Worm (Caenorhabditis elegans): ENCODE data around the gene srw-33.

Gene srw-33

DNA sequence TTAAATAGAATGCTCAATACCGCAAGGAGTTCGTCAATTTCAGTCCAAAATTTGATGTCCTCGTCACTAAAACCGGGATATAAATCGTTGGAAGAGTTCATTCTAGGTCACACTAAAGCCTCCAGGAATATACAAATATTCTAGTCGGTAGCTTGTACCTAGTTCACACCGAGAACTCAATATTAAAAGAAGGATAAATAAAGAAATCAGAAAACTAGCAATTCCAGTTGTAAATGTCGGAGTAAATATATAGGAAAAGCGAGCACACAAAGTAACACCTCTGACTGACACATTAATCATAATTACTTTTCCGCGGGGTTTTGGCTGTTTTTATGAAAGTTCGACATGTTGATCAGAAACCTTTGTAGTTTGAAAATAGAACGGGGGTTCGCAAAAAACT is at the start of gene srw-33:
TSS of gene srw-33 (minus strand) at position 101 of the 400 bp plus-strand sequence.
- no peak for TF ChIP-seq dve-1 (tag; optimal IDR thresholded peaks at IDR 0.05)
- no peak for TF ChIP-seq ets-4 (tag; optimal IDR thresholded peaks at IDR 0.05)
- no peak for TF ChIP-seq Y22D7AL.16 (tag; optimal IDR thresholded peaks at IDR 0.05)
- TF ChIP-seq ceh-22 (tag; optimal IDR thresholded peaks at IDR 0.05), result no peak
- no peak for TF ChIP-seq fax-1 (tag; optimal IDR thresholded peaks at IDR 0.05)
- TF ChIP-seq unc-55 (GFP tag; optimal IDR thresholded peaks at IDR 0.05), result no peak
- TF ChIP-seq ref-2 (tag; optimal IDR thresholded peaks at IDR 0.05), result no peak
- no peak for TF ChIP-seq zip-5 (tag; optimal IDR thresholded peaks at IDR 0.05)
- TF ChIP-seq ceh-19 (GFP tag; optimal IDR thresholded peaks at IDR 0.05), result no peak

DNA sequence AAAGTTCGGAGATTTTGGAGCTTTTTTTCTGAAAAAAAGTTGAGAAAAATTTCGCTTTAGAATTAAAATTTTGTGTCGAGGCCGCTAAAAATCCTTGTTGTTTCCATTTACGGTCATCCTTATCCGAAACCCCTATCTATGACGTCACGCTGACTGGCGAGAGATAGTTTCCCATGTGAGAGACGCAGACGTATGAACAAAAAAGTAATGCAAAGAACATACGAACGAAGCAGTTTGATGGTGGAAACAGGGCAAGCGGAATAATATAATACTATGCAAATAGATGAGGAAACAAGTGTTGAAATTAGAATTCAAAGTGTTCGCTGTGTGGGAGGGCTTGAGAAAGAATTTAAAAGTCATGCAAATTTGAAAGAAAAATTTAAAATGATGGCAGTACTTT is 47.8 kb upstream of the srw-33 start:
- TF ChIP-seq unc-86 (tag; optimal IDR thresholded peaks at IDR 0.05) (no peak), pag-3 (tag; optimal IDR thresholded peaks at IDR 0.05; ENCODE audit: borderline replicate concordance) (no peak), hlh-6 (tag; optimal IDR thresholded peaks at IDR 0.05) (no peak), ceh-6 (GFP tag; optimal IDR thresholded peaks at IDR 0.05) (no peak), mec-3 (tag; optimal IDR thresholded peaks at IDR 0.05; ENCODE audit: borderline replicate concordance) (no peak), madf-2 (tag; optimal IDR thresholded peaks at IDR 0.05) (no peak)

DNA sequence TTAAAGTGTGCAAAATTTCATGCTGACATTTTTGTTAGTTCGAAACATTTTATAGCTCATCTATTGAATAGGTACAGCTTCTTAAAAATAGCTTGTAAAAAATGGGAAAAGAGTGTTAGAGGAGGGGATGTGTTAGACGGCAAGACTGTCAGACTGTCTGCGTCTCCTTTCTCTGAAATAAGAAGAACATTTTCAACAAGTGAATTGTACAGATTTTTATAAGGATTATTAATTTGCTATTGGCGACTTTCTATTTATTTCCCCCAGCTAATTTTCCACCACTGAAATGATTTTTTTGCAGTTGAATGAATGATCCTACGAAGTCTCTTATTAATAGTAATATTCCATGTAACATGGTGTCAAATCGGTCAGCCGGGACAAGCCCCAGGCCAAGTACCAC is 47.1 kb upstream of the srw-33 start, which contains the start of gene C06B8.7:
TSS of gene C06B8.7 (plus strand) at position 301 of the 400 bp plus-strand sequence.
- TF ChIP-seq K09A11.1 (tag; optimal IDR thresholded peaks at IDR 0.05; ENCODE audit: insufficient read depth) (no peak), pag-3 (tag; optimal IDR thresholded peaks at IDR 0.05; ENCODE audit: borderline replicate concordance) (no peak), nhr-11 (tag; optimal IDR thresholded peaks at IDR 0.05) (no peak), ceh-14 (tag; optimal IDR thresholded peaks at IDR 0.05) (no peak), che-1 (tag; optimal IDR thresholded peaks at IDR 0.05) (no peak)

DNA sequence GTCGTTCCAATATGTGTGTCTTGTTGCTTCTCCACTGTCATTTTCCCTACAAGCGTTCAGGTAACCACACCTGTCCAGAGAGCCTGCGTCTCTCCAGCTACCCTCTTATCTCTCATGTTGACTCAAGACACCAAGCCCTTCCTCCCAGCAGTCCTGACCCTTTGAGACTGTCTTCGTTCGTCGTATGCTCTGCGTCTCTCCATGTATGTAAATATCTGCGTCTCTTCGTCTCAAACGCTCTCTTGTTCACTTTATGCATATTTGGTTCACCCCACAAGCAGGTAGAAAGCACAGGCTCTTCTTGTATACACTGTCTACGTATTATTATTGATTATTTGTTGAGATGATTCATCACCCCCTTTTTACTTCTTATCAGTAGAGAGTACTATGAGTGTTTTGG is 46.4 kb upstream of the srw-33 start:
- TF ChIP-seq ref-2 (tag; optimal IDR thresholded peaks at IDR 0.05) (no peak), Y22D7AL.16 (tag; optimal IDR thresholded peaks at IDR 0.05) (no peak), ceh-2 (tag; optimal IDR thresholded peaks at IDR 0.05) (peak; percentile 8), lin-11 (tag; optimal IDR thresholded peaks at IDR 0.05) (no peak), unc-42 (tag; optimal IDR thresholded peaks at IDR 0.05) (no peak), pha-2 (tag; optimal IDR thresholded peaks at IDR 0.05) (no peak), odd-2 (tag; optimal IDR thresholded peaks at IDR 0.05) (no peak), pat-9 (tag; optimal IDR thresholded peaks at IDR 0.05) (no peak), hlh-30 (tag; optimal IDR thresholded peaks at IDR 0.05; ENCODE audit: insufficient read depth) (peak; percentile 58), ceh-34 (tag; optimal IDR thresholded peaks at IDR 0.05) (peak; percentile 48), syd-9 (tag; optimal IDR thresholded peaks at IDR 0.05) (no peak), unc-86 (tag; optimal IDR thresholded peaks at IDR 0.05) (no peak), T23F11.4 (GFP tag; optimal IDR thresholded peaks at IDR 0.05) (no peak), sdc-2 (tag; optimal IDR thresholded peaks at IDR 0.05) (no peak), hlh-13 (GFP tag; optimal IDR thresholded peaks at IDR 0.05) (no peak), nhr-11 (tag; optimal IDR thresholded peaks at IDR 0.05) (no peak), ceh-48 (tag; optimal IDR thresholded peaks at IDR 0.05) (no peak), pax-1 (tag; optimal IDR thresholded peaks at IDR 0.05) (no peak), tbx-2 (tag; optimal IDR thresholded peaks at IDR 0.05) (peak; percentile 63), ttx-3 (tag; optimal IDR thresholded peaks at IDR 0.05) (no peak), hlh-8 (tag; optimal IDR thresholded peaks at IDR 0.05) (no peak), pha-4 (tag; optimal IDR thresholded peaks at IDR 0.05) (no peak), che-1 (tag; optimal IDR thresholded peaks at IDR 0.05) (no peak), unc-3 (GFP tag; conservative IDR thresholded peaks at IDR 0.05) (no peak), unc-3 (tag; optimal IDR thresholded peaks at IDR 0.05) (no peak), sox-2 (GFP tag; IDR thresholded peaks at IDR 0.05) (no peak), lim-6 (tag; optimal IDR thresholded peaks at IDR 0.05) (no peak), pros-1 (tag; optimal IDR thresholded peaks at IDR 0.05) (peak; percentile 9), ceh-6 (GFP tag; optimal IDR thresholded peaks at IDR 0.05) (no peak), rnt-1 (tag; optimal IDR thresholded peaks at IDR 0.05) (no peak), gmeb-2 (tag; optimal IDR thresholded peaks at IDR 0.05) (no peak), ztf-16 (tag; optimal IDR thresholded peaks at IDR 0.05) (no peak), fkh-10 (GFP tag; optimal IDR thresholded peaks at IDR 0.05) (no peak), nfya-1 (tag; optimal IDR thresholded peaks at IDR 0.05) (peak; percentile 46), fkh-6 (tag; optimal IDR thresholded peaks at IDR 0.05) (no peak)

All from whole organism, late embryonic.